Fruit fly (Drosophila melanogaster): ENCODE measurements around the gene Tm2.
A peak's percentile ranks its signal among the peaks of the same experiment; 100 is the strongest.

Tm2 gene

DNA sequence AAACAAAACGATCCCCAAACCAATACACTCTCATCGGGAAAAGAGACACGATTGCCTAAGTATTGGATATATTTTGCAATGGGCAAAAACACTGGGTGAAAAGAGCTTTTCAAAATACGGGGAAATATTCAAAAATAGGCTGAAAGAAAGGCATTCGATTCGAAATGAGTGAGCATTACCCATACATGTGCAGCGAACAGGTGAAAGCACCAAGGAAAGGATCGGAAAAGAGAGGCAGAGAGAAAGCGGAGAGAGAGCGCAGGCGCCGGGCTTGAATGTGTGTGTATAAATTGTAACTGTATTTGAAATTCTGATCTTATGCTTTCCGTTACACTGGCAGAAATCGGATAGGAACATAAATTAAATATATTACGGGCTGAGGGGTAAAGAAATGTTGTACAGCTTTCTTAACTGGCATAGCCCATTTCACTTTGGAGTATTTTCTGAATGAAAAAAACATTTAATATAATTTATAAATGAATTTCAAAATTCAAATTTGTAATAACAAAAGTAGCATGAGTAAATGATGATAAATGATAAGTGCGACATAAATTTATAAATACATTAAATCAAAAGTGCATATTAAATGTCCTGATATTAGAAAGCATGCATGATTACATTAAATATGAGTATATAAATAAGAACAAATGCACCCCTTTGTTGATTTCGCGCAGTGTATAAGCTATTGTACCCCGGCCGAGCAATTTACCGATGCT lies 29.2 kb upstream of the Tm2 start (continued):
- no peak for TF ChIP-seq pan (optimal IDR thresholded peaks at IDR 0.05)
- TF ChIP-seq pan (GFP tag; optimal IDR thresholded peaks at IDR 0.05 in 1 of 2, IDR thresholded peaks at IDR 0.05 in 1 of 2), result peak in 1 of 2 experiments; percentile 12
- TF ChIP-seq ci (GFP tag; IDR thresholded peaks at IDR 0.05), result 0 out of 3 replicates have a peak, but pooled peaks have one; percentile 33
- TF ChIP-seq CG11695 (GFP tag; IDR thresholded peaks at IDR 0.05), result 0 out of 3 replicates have a peak, but pooled peaks have one; percentile 28
- TF ChIP-seq fru (optimal IDR thresholded peaks at IDR 0.05), result no peak
- peak; percentile 72 for TF ChIP-seq Xbp1 (GFP tag; optimal IDR thresholded peaks at IDR 0.05)
- peak; percentile 20 for TF ChIP-seq lab (GFP tag; optimal IDR thresholded peaks at IDR 0.05)
- TF ChIP-seq B-H1 (GFP tag; IDR thresholded peaks at IDR 0.05), result no peak
- peak; percentile 65 for TF ChIP-seq CG8290 (GFP tag; optimal IDR thresholded peaks at IDR 0.05)
- peak in 1 of 2 experiments; percentile 16 for TF ChIP-seq CG8290 (tag; optimal IDR thresholded peaks at IDR 0.05)
- peak; percentile 76 for TF ChIP-seq CG10267 (tag; optimal IDR thresholded peaks at IDR 0.05)
- TF ChIP-seq CG7987 (GFP tag; optimal IDR thresholded peaks at IDR 0.05), result no peak
- TF ChIP-seq CG13424 (tag; optimal IDR thresholded peaks at IDR 0.05), result peak; percentile 84
- no peak for TF ChIP-seq sna (GFP tag; IDR thresholded peaks at IDR 0.05; ENCODE audit: partially characterized antibody)
- TF ChIP-seq CG6254 (GFP tag; optimal IDR thresholded peaks at IDR 0.05), result peak; percentile 62
- TF ChIP-seq emc (GFP tag; optimal IDR thresholded peaks at IDR 0.05), result no peak
- TF ChIP-seq CG18764 (GFP tag; optimal IDR thresholded peaks at IDR 0.05), result peak; percentile 55
- TF ChIP-seq CG17359 (tag; optimal IDR thresholded peaks at IDR 0.05), result peak; percentile 48
- peak; percentile 46 for TF ChIP-seq odd (GFP tag; optimal IDR thresholded peaks at IDR 0.05)
- TF ChIP-seq CG1024 (GFP tag; IDR thresholded peaks at IDR 0.05), result peak; percentile 18; the same call in 1 of the 2 replicates
- TF ChIP-seq pb (GFP tag; optimal IDR thresholded peaks at IDR 0.05), result no peak
- TF ChIP-seq Camta (GFP tag; optimal IDR thresholded peaks at IDR 0.05), result peak; percentile 40
- TF ChIP-seq CG8944 (GFP tag; optimal IDR thresholded peaks at IDR 0.05), result no peak
- peak in 1 of 2 experiments; percentile 64 for TF ChIP-seq Hr78 (GFP tag; optimal IDR thresholded peaks at IDR 0.05)
- TF ChIP-seq HHEX (GFP tag; optimal IDR thresholded peaks at IDR 0.05), result peak; percentile 67
- TF ChIP-seq gfzf (GFP tag; optimal IDR thresholded peaks at IDR 0.05), result no peak
- TF ChIP-seq CG8388 (GFP tag; optimal IDR thresholded peaks at IDR 0.05), result peak; percentile 74
- peak; percentile 47 for TF ChIP-seq CG13296 (GFP tag; optimal IDR thresholded peaks at IDR 0.05)
- TF ChIP-seq CG16815 (GFP tag; optimal IDR thresholded peaks at IDR 0.05), result peak; percentile 73
- no peak for TF ChIP-seq Dad (GFP tag; optimal IDR thresholded peaks at IDR 0.05)
- TF ChIP-seq onecut (GFP tag; IDR thresholded peaks at IDR 0.05), result peak; percentile 11; the same call in 1 of the 2 replicates
- peak; percentile 50 for TF ChIP-seq Hmr (GFP tag; optimal IDR thresholded peaks at IDR 0.05)
- no peak for TF ChIP-seq Dfd (GFP tag; optimal IDR thresholded peaks at IDR 0.05)
- TF ChIP-seq CG31224 (GFP tag; IDR thresholded peaks at IDR 0.05), result 0 out of 2 replicates have a peak, but pooled peaks have one; percentile 4
- TF ChIP-seq Deaf1 (tag; optimal IDR thresholded peaks at IDR 0.05), result peak; percentile 51
- peak; percentile 42 for TF ChIP-seq CG18476 (GFP tag; optimal IDR thresholded peaks at IDR 0.05)
- TF ChIP-seq bcd (GFP tag; optimal IDR thresholded peaks at IDR 0.05), result peak; percentile 78
- no peak for TF ChIP-seq Dll (GFP tag; IDR thresholded peaks at IDR 0.05; ENCODE audit: partially characterized antibody)
- TF ChIP-seq Sox102F (GFP tag; optimal IDR thresholded peaks at IDR 0.05), result peak; percentile 78
- no peak for TF ChIP-seq CG1647 (GFP tag; optimal IDR thresholded peaks at IDR 0.05)
- peak in 1 of 2 experiments; percentile 59 for TF ChIP-seq dpn (GFP tag; optimal IDR thresholded peaks at IDR 0.05)
- no peak for TF ChIP-seq CG6272 (GFP tag; IDR thresholded peaks at IDR 0.05)
- TF ChIP-seq CG5180 (GFP tag; optimal IDR thresholded peaks at IDR 0.05), result peak; percentile 56
- TF ChIP-seq CG13775 (GFP tag; optimal IDR thresholded peaks at IDR 0.05), result peak; percentile 80
- peak; percentile 38; the same call in 1 of the 2 replicates for TF ChIP-seq Drgx (GFP tag; IDR thresholded peaks at IDR 0.05)
- no peak for TF ChIP-seq CG43689 (GFP tag; IDR thresholded peaks at IDR 0.05)
- no peak for TF ChIP-seq cas (GFP tag; IDR thresholded peaks at IDR 0.05)
- TF ChIP-seq nerfin-1 (tag; optimal IDR thresholded peaks at IDR 0.05), result peak; percentile 69
- TF ChIP-seq cato (GFP tag; optimal IDR thresholded peaks at IDR 0.05; ENCODE audit: borderline replicate concordance), result peak; percentile 56
